Fruit fly (Drosophila melanogaster): ENCODE measurements around the gene AGO3.
A peak's percentile ranks its signal among the peaks of the same experiment; 100 is the strongest.
"Not testable (repeated sequence)": the region's sequence is repeated elsewhere in the genome, so short reads cannot be mapped to it uniquely, and the experiment has no call there.

AGO3 gene

DNA sequence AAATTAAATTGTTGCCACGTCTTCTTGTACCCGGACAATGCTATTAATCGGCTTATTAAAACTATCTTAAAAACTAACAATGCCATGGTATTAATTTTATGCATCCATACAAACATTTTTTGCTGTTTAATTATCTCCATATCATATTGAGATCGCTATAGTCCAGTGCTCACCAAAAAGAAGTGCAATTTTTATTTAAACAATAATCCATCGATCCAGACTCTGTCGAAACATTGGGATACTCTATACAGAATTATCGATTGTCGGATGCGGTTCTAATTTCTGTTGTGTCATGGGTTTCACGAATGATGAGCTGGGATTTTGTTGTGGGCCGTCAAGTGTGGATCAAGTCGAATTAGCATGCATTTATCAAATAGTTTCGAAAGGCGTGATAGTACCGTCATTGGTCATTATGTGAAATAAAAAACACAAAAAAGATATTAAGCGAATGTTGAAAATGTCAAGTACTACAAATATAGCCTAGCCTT lies 29.1 kb downstream of the AGO3 start:
- TF ChIP-seq CG9139 (GFP tag; optimal IDR thresholded peaks at IDR 0.05) (no peak), CG8319 (GFP tag; optimal IDR thresholded peaks at IDR 0.05) (no peak), CG8119 (GFP tag; IDR thresholded peaks at IDR 0.05) (no peak), spab (GFP tag; optimal IDR thresholded peaks at IDR 0.05) (no peak)

DNA sequence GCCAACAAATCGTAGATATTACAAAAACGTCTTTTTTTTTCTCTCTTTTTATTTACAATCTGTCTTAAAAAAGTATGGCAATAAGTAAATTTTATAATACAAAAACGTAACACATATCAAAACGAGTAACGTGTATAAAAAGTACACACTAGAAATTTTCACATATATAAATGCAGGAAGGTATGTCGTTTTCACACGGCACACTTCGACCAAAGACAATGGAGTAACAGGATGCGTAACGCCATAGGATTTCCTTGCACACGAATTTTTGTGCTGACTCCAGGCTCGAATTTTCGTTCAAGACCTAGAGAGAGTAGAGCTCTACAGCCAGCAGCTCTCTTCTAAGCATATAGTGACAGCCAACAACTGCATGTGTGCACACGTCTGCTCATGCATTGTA lies 34.9 kb downstream of the AGO3 start:
- TF ChIP-seq CG11902 (GFP tag; optimal IDR thresholded peaks at IDR 0.05): no peak
- no peak for TF ChIP-seq CG31627 (GFP tag; optimal IDR thresholded peaks at IDR 0.05)
- TF ChIP-seq esn (GFP tag; optimal IDR thresholded peaks at IDR 0.05): no peak
- TF ChIP-seq svp (GFP tag): peak; percentile 11

DNA sequence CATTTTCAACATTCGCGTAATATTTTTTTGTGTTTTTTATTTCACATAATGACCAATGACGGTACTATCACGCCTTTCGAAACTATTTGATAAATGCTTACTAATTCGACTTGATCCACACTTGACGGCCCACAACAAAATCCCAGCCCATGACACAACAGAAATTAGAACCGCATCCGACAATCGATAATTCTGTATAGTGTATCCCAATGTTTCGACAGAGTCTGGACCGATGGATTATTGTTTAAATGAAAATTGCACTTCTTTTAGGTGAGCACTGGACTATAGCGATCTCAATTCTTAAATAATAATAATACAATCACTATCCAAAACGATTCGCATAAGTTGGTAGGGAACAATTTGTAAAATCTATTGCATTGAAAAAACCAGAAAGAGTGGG lies 131.8 kb downstream of the AGO3 start:
- TF ChIP-seq CG1621 (tag; optimal IDR thresholded peaks at IDR 0.05) (no peak), CG10631 (GFP tag; optimal IDR thresholded peaks at IDR 0.05) (no peak), acj6 (GFP tag; optimal IDR thresholded peaks at IDR 0.05) (no peak), Sox15 (GFP tag; optimal IDR thresholded peaks at IDR 0.05) (no peak), Lpt (GFP tag; optimal IDR thresholded peaks at IDR 0.05) (no peak), esn (GFP tag; optimal IDR thresholded peaks at IDR 0.05) (no peak)

DNA sequence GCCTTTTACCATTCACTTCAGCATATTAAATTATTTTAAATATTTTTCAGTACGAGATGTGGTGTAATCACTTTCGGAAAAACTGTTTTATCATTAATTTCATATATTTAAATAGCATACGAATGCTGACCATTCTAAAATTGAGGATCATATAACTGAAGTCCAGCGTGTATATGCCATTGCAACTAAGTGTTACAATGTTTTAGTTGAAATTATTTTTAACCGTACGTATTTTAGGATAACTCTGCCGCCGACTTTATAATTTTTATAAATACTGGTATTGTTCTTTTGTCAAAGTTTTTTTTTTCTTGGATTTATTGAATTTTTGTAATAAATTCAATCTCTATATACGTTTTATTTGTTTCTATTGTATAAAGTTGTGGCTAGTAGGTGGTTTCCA lies 135.4 kb downstream of the AGO3 start:
- no peak for TF ChIP-seq fd59A (GFP tag; optimal IDR thresholded peaks at IDR 0.05)
- no peak for TF ChIP-seq CG31627 (GFP tag; optimal IDR thresholded peaks at IDR 0.05)
- TF ChIP-seq svp (GFP tag): peak; percentile 17

DNA sequence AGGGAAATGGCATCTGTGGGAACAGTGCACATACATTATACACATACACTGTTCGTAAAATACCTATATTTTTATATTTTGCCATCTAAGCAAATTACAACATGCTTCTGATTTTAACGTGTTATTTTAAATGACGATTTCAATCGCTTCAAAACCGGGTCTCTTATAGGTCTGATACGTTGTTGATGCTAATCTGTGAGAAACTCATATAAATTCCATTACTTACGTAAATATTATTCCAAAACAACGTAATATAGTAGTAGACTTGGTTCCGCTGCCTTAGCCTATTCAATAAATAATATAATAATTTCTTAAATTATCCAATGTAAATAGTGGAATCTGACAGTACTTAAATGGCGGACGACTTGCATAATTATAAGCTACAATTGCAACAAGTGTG lies 160.4 kb downstream of the AGO3 start, which contains the start of gene Spf30:
TSS of gene Spf30 (plus strand) at position 252 of the 400 bp plus-strand sequence.
- TF ChIP-seq Smox (GFP tag; optimal IDR thresholded peaks at IDR 0.05): no peak
- TF ChIP-seq eg (GFP tag; IDR thresholded peaks at IDR 0.05): no peak
- TF ChIP-seq Hr39 (GFP tag; optimal IDR thresholded peaks at IDR 0.05): peak; percentile 19

DNA sequence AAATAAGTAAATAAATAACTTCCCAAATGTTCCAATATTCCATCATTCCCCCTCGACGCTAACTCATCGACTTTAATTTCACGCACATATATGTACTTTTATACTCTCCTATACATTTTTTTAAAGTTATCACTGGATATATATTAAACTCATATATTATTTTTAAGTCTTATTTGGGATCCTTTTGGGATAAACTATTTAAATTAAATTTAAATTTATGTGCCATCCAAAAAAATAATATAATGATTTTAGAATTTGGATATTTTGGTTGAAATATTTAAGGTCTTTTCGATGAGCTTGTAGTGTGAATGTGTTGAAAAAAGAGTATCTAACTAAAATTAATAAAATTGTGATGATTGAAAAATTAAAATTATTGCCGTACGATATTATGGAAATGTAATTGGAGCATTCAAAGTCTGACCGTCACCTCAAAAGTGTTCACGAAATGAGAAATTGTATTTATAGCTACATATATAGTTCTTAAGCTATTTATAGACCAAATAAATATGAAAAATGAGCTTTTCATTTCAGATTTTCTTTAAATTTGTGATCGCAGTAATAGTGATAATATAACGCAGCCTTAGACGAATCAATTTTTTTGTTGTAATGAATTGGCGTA lies 172.0 kb downstream of the AGO3 start, which contains the start of gene CG40298:
TSS of gene CG40298 (plus strand) at position 569 of the 619 bp plus-strand sequence.
- TF ChIP-seq CG32006 (GFP tag; optimal IDR thresholded peaks at IDR 0.05): no peak
- TF ChIP-seq CG6163 (GFP tag; IDR thresholded peaks at IDR 0.05): no peak
- no peak for TF ChIP-seq CG6792 (GFP tag; optimal IDR thresholded peaks at IDR 0.05)
- no peak for TF ChIP-seq cyc (GFP tag; optimal IDR thresholded peaks at IDR 0.05)
- TF ChIP-seq CG6276 (GFP tag; optimal IDR thresholded peaks at IDR 0.05): no peak
- TF ChIP-seq fd85E (GFP tag; optimal IDR thresholded peaks at IDR 0.05): no peak
- TF ChIP-seq CG3919 (GFP tag; optimal IDR thresholded peaks at IDR 0.05): no peak
- no peak for TF ChIP-seq Sox15 (GFP tag; optimal IDR thresholded peaks at IDR 0.05)
- TF ChIP-seq CG15336 (GFP tag; IDR thresholded peaks at IDR 0.05): no peak
- no peak for TF ChIP-seq CG8632 (GFP tag; optimal IDR thresholded peaks at IDR 0.05)
- no peak for TF ChIP-seq dac (GFP tag; optimal IDR thresholded peaks at IDR 0.05)
- no peak for TF ChIP-seq net (GFP tag; optimal IDR thresholded peaks at IDR 0.05)

DNA sequence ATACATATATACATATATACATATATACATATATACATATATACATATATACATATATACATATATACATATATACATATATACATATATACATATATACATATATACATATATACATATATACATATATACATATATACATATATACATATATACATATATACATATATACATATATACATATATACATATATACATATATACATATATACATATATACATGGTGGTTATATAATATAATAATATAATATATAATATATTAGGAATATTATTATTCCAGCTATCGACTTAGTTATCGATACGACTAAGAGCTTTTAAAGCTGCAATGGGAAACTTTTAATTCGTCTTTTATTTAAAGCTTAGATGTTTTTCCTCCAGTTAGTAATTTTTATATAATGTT lies 183.3 kb downstream of the AGO3 start, which contains the start of gene CG17698:
TSS of gene CG17698 (plus strand) at position 301 of the 400 bp plus-strand sequence.
- not testable (repeated sequence) for TF ChIP-seq CG6163 (GFP tag; IDR thresholded peaks at IDR 0.05); Eip93F (GFP tag; optimal IDR thresholded peaks at IDR 0.05); CG3919 (GFP tag; optimal IDR thresholded peaks at IDR 0.05)

Measured in whole organism, prepupa.